Fruit fly (Drosophila melanogaster): ENCODE data around the gene CG18809.

- no peak for TF ChIP-seq Blimp-1 (GFP tag; optimal IDR thresholded peaks at IDR 0.05)
- TF ChIP-seq eg (GFP tag; IDR thresholded peaks at IDR 0.05) = no peak
- TF ChIP-seq Lpt (GFP tag; optimal IDR thresholded peaks at IDR 0.05) = no peak
- no peak for TF ChIP-seq CG3032 (tag; optimal IDR thresholded peaks at IDR 0.05)
- TF ChIP-seq Gug (GFP tag; IDR thresholded peaks at IDR 0.05) = no peak
Observed at dm6 chrX:19754705-19755403, 10.7 kb upstream of the CG18809 start.

All from whole organism, prepupa.